Fruit fly (Drosophila melanogaster) whole organism, adult: ENCODE data around the gene CG31051.

Experiments
- CG11617 ChIP-seq: fragments of 200-800 bp; sonication (Bioruptor generic); optimal IDR thresholded peaks from 2 replicates; lab custom pipeline; 2017; ENCODE audit warnings: mild to moderate bottlenecking, missing biosample characterization, missing genetic modification reagents, missing genetic modification characterization
- CG12768 ChIP-seq: fragments of 200-800 bp; sonication (Bioruptor generic); optimal IDR thresholded peaks from 2 replicates; lab custom pipeline; 2017; ENCODE audit warnings: missing biosample characterization, missing genetic modification characterization, mild to moderate bottlenecking, moderate library complexity, missing genetic modification reagents
- CG14711 ChIP-seq: fragments of 200-800 bp; sonication (Bioruptor generic); optimal IDR thresholded peaks from 2 replicates; lab custom pipeline; 2018; ENCODE audit warnings: missing biosample characterization, mild to moderate bottlenecking, missing genetic modification characterization, moderate library complexity
- CG1620 ChIP-seq: fragments of 200-800 bp; sonication (Bioruptor generic); optimal IDR thresholded peaks from 2 replicates; lab custom pipeline; 2016; ENCODE audit warnings: missing biosample characterization, missing genetic modification characterization
- CG33017 ChIP-seq: fragments of 200-800 bp; sonication (Bioruptor generic); optimal IDR thresholded peaks from 2 replicates; lab custom pipeline; 2018; ENCODE audit warnings: missing biosample characterization, mild to moderate bottlenecking, missing genetic modification characterization, moderate library complexity
- CG5204 ChIP-seq: fragments of 200-800 bp; sonication (Bioruptor generic); optimal IDR thresholded peaks from 2 replicates; lab custom pipeline; 2016; ENCODE audit warnings: missing biosample characterization, missing genetic modification characterization
- CG7045 ChIP-seq: fragments of 200-800 bp; sonication (Bioruptor generic); optimal IDR thresholded peaks from 2 replicates; lab custom pipeline; 2017; ENCODE audit warnings: missing biosample characterization, mild to moderate bottlenecking, missing genetic modification characterization
- CG7101 ChIP-seq: fragments of 200-800 bp; sonication (Bioruptor generic); optimal IDR thresholded peaks from 2 replicates; lab custom pipeline; 2018; ENCODE audit warnings: missing biosample characterization, mild to moderate bottlenecking, missing genetic modification characterization, moderate library complexity
- Clk ChIP-seq: fragments of 200-800 bp; sonication (Bioruptor generic); optimal IDR thresholded peaks from 2 replicates; lab custom pipeline; 2017; ENCODE audit warnings: missing biosample characterization, missing genetic modification characterization
- Crg-1 ChIP-seq: fragments of 200-800 bp; sonication (Bioruptor generic); optimal IDR thresholded peaks from 2 replicates; lab custom pipeline; 2016; ENCODE audit warnings: missing biosample characterization, missing genetic modification characterization
- Hr96 ChIP-seq: fragments of 200-800 bp; sonication (Bioruptor generic); optimal IDR thresholded peaks from 2 replicates; lab custom pipeline; 2016; ENCODE audit warnings: missing biosample characterization, missing genetic modification characterization
- Mnt ChIP-seq: fragments of 200-800 bp; sonication (Bioruptor generic); optimal IDR thresholded peaks from 2 replicates; lab custom pipeline; 2016; ENCODE audit warnings: missing biosample characterization, mild to moderate bottlenecking, missing genetic modification characterization
- bab1 ChIP-seq: fragments of 200-800 bp; sonication (Bioruptor generic); optimal IDR thresholded peaks from 3 replicates; lab custom pipeline; 2019; ENCODE audit warnings: missing biosample characterization, mild to moderate bottlenecking, missing genetic modification characterization, moderate library complexity
- cic ChIP-seq: fragments of 200-800 bp; sonication (Bioruptor generic); optimal IDR thresholded peaks from 2 replicates; lab custom pipeline; 2017; ENCODE audit warnings: missing biosample characterization, mild to moderate bottlenecking, missing genetic modification characterization, moderate library complexity
- cnc ChIP-seq, 2 experiments: fragments of >200 bp; optimal IDR thresholded peaks; 2 replicates each; lab custom pipeline; 2017
- kay ChIP-seq: fragments of 200-800 bp; sonication (Bioruptor generic); peaks from one replicate; lab custom pipeline; 2016; ENCODE audit warnings: missing biosample characterization, missing genetic modification characterization, borderline replicate concordance
- ovo ChIP-seq: fragments of 200-800 bp; sonication (Bioruptor generic); optimal IDR thresholded peaks from 2 replicates; lab custom pipeline; 2016; ENCODE audit warnings: missing biosample characterization, missing genetic modification characterization
- pad ChIP-seq: fragments of 200-800 bp; sonication (Bioruptor generic); optimal IDR thresholded peaks from 3 replicates; lab custom pipeline; 2017; ENCODE audit warnings: missing biosample characterization, missing genetic modification characterization, mild to moderate bottlenecking, moderate library complexity, missing genetic modification reagents
- tj ChIP-seq: fragments of 200-800 bp; sonication (Bioruptor generic); optimal IDR thresholded peaks from 3 replicates; lab custom pipeline; 2017; ENCODE audit warnings: missing biosample characterization, mild to moderate bottlenecking, missing genetic modification characterization, moderate library complexity
- toe ChIP-seq: fragments of 200-800 bp; sonication (Bioruptor generic); optimal IDR thresholded peaks from 2 replicates; lab custom pipeline; 2016; ENCODE audit warnings: missing biosample characterization, missing genetic modification characterization

Gene CG31051

DNA sequence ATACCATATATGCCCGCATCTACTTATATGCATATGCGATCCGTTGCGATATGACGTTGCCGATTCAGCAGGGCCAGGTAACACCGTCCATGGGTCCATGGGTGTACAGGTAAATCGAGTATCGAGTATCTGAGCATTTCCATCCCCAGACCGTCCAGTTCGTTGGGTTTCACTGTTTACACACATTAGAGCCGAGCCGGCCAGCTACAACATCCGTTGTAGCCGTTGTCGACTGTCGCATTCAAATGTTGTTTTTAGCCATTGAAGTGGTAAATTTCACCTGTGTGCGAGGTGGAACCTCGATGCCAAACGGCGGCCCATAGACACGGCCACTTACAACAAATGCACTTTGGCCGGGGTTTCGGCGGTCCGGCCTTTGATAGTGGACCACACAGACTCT is 28.1 kb upstream of the CG31051 start:
- TF ChIP-seq CG1620 (no peak), Hr96 (GFP tag; lab: Kevin White, UChicago) (no peak), ovo (GFP tag; lab: Kevin White, UChicago) (no peak), Mnt (no peak), pad (GFP tag; lab: Kevin White, UChicago) (no peak), Clk (GFP tag; lab: Kevin White, UChicago) (no peak), CG33017 (no peak)

DNA sequence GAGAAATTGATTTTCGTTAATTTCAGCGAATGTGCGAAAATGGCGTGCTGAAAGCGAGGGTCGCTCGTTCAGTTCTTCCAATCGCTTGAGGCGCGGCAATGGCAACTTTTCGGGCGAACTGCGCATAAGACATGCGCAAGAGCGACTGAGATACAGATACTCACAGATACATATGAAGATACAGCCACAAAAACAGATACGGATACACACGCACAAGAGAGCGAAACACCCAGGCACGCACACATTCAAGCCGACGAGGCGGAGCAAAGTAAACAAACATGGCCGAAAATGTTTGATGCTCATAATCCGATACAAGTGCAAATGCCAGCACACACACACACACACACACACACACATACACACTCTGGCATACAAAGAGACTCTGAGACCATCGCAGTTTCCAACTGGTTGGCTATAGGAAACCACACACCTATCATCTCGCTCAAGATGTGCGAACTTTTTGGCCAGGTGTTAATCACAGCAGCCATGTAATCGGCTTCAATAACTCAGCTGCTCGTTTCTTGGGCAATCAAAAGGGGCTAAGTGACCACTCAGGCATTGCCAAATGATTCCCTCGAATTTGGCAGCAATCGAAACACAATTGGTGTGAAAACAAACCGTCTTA is 26.9 kb upstream of the CG31051 start:
- TF ChIP-seq CG12768 (GFP tag; lab: Kevin White, UChicago): no peak
- TF ChIP-seq CG7045 (GFP tag; lab: Kevin White, UChicago): no peak
- TF ChIP-seq pad (GFP tag; lab: Kevin White, UChicago): no peak
- no peak for TF ChIP-seq CG11617
- TF ChIP-seq cic (GFP tag; lab: Kevin White, UChicago): no peak
- no peak for TF ChIP-seq ovo (GFP tag; lab: Kevin White, UChicago)
- TF ChIP-seq CG7101 (tag; lab: Kevin White, UChicago): no peak
- TF ChIP-seq Mnt: no peak
- TF ChIP-seq Crg-1: no peak
- TF ChIP-seq Hr96 (GFP tag; lab: Kevin White, UChicago): no peak
- no peak for TF ChIP-seq CG33017
- TF ChIP-seq CG1620: no peak
- no peak for TF ChIP-seq bab1 (GFP tag; lab: Kevin White, UChicago)
- TF ChIP-seq kay (GFP tag; lab: Kevin White, UChicago): no peak

DNA sequence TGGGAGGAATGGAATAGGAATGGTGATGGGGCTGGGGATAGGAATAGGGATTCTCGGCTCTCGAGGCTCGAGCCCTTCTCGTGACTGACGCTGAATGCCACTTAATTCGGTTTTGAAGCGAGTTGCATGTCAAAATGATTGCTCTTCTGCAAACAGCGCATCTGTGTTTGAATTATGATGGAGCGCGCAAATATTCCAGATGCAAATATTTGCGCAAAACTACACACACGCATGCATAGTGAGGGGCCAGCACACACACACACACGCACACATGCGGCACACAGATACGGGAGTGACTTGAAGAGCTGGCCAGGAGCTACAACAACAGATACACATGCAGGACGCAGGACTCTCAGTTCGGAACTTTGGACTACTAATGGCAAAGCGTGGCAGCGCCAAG is 25.3 kb upstream of the CG31051 start:
- TF ChIP-seq CG7101 (tag; lab: Kevin White, UChicago): peak; percentile 35
- TF ChIP-seq CG7045 (GFP tag; lab: Kevin White, UChicago): peak; percentile 31
- TF ChIP-seq Hr96 (GFP tag; lab: Kevin White, UChicago): no peak
- peak; percentile 10 for TF ChIP-seq CG12768 (GFP tag; lab: Kevin White, UChicago)

DNA sequence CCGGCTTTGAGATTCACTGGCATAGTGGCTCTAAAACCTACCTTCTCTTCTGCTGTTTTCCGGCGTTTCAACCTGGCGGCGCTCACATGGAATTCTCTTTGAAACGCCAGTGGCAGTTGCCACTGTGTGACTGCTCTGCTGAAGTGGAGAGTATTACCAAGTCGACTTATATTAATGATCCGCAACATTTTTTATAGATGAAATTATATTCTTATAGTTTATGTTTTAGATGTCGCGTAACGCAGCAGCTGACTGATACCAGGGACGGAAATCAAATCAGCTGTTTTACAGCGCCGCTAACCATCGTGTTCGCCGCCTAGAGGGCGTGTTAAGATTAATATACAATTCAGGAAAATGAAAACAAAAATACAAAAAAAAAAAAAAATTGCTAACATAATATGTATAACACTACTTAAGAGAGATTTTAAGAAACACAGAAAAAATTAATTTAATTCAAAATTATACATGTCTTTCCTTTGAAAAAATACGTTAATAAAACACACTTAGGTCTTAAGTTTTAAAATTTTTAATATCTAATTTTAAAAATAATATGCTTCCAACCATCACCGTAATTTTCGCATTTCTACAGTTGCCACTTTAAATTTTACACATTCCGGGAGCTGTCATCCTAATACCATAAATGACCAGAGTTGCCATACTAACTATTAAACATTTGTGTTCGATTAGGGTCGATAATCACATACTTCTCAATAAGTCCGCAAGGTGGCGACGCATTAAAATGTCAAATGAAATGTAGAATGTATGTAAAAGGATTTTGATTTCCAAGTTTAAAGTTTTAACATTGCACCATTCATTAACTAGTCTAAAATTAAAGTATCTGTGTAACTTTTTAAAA is 24.5 kb upstream of the CG31051 start, which contains the start of gene mIF2:
Gene mIF2, minus strand, starts transcription at position 280 of the 856 bp plus-strand sequence.
- TF ChIP-seq Crg-1 (no peak), CG14711 (tag; lab: Kevin White, UChicago) (peak; percentile 30), bab1 (GFP tag; lab: Kevin White, UChicago) (peak; percentile 8), cic (GFP tag; lab: Kevin White, UChicago) (no peak), kay (GFP tag; lab: Kevin White, UChicago) (peak; percentile 74), Clk (GFP tag; lab: Kevin White, UChicago) (no peak)

DNA sequence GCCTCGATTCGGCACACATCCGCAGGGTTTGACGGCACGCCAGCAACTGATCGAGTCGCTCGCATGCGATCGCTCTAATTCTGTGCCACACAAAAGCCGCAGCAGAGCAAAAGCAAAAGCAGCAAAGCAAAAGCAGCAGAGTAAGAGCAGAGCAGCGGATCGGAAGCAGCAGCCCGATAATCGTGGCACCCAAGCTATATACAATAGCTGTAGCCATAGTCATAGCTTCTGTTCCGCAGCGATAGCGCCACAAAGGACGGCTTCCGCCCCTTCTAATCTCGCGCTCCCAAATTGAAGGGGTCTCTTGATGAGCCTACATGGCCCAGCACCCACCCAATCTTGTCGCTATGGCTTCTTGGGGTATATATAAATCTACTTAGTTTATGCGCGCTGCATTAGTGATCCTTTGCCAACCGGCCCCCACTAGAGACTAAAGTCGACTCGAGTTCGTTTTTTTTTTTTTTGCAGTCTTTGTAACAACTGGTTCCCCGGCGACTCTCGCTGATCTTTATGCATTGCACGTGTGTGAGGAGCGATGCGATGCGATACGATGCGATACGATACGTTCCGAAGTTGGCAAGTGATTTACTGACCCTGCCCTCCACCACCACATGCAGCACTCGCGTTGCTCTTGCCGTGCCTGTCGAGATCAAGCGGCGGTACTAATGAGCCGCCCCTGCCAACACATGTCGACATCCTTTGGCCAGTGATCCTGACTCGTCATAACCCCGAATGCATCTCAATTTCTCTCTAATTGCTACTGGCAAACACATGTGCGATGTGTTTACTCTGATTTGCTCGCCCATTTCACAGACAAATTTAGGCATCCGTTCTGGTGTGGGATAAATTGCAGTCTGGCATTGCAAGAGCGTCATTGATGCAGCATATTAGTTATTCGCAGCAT is 20.2 kb upstream of the CG31051 start, which contains the start of gene Ppn:
Gene Ppn, minus strand, starts transcription at position 51 of the 904 bp plus-strand sequence.
- TF ChIP-seq CG7101 (tag; lab: Kevin White, UChicago) (no peak), cic (GFP tag; lab: Kevin White, UChicago) (no peak), CG14711 (tag; lab: Kevin White, UChicago) (no peak), toe (GFP tag; lab: Kevin White, UChicago) (no peak)

DNA sequence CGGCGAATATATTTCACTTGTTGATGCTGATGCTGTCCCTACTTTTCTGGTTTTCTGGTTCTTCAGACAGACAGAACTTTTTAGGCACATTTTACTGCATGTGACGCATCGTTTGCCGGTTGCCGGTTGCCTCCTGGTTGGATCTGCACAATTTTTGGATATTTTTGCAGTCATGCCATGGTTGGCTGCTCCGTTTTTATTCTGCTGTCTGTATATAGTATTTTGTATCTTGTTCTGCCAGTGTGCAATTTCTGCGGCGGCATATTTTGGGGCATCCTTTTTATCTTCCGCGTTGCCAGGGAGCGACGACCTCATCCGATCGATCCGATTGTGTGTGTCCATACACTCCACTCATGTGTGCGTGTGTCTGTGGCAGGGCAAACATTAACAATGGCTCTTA is 16.5 kb upstream of the CG31051 start:
- TF ChIP-seq Clk (GFP tag; lab: Kevin White, UChicago) (no peak), CG5204 (GFP tag; lab: Kevin White, UChicago) (no peak), CG14711 (tag; lab: Kevin White, UChicago) (no peak), Crg-1 (no peak), tj (GFP tag; lab: Kevin White, UChicago) (no peak), CG1620 (no peak)

DNA sequence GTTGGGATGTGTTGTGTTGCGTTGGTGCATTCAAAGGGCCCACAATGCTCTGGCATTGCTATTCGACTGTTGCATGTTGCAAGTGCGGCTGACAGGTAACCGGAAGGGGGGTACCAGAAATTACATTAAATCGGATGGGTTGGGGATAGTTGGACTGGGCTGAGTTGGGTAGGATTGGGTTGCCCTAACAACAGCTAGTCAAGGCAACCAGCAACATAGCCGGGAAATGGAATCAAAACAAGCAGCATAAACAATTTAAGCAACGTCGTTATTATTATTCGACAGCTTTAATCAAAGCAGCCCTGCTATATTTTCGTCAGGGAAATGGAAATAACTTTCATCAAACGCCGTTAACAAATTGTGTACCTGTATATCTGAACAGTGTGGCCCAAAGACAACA is 33.7 kb downstream of the CG31051 start, which contains the start of gene Dhc98D:
Gene Dhc98D, plus strand, starts transcription at position 301 of the 400 bp plus-strand sequence.
- no peak for TF ChIP-seq tj (GFP tag; lab: Kevin White, UChicago)
- no peak for TF ChIP-seq CG14711 (tag; lab: Kevin White, UChicago)
- TF ChIP-seq CG11617: no peak
- TF ChIP-seq CG12768 (GFP tag; lab: Kevin White, UChicago): no peak
- TF ChIP-seq CG5204 (GFP tag; lab: Kevin White, UChicago): no peak
- TF ChIP-seq CG7045 (GFP tag; lab: Kevin White, UChicago): no peak
- no peak for TF ChIP-seq Hr96 (GFP tag; lab: Kevin White, UChicago)
- TF ChIP-seq toe (GFP tag; lab: Kevin White, UChicago): no peak
- TF ChIP-seq CG7101 (tag; lab: Kevin White, UChicago): no peak
- TF ChIP-seq Mnt: no peak
- no peak for TF ChIP-seq bab1 (GFP tag; lab: Kevin White, UChicago)
- TF ChIP-seq cnc (optimal IDR thresholded peaks at IDR 0.05; lab: Kevin White, UChicago): no peak
- TF ChIP-seq kay (GFP tag; lab: Kevin White, UChicago): no peak
- TF ChIP-seq CG1620: no peak
- TF ChIP-seq Crg-1: no peak
- TF ChIP-seq ovo (GFP tag; lab: Kevin White, UChicago): no peak
- TF ChIP-seq cic (GFP tag; lab: Kevin White, UChicago): no peak
- TF ChIP-seq CG33017: no peak
- no peak for TF ChIP-seq pad (GFP tag; lab: Kevin White, UChicago)
- no peak for TF ChIP-seq Clk (GFP tag; lab: Kevin White, UChicago)
